Worm (Caenorhabditis elegans) whole organism, mixed stage, embryonic: ENCODE data around the gene B0252.1.

Experiments used
- ces-1 ChIP-seq: fragments of 150-350 bp; optimal IDR thresholded peaks from 2 replicates; lab custom pipeline; 2014; ENCODE audit warnings: missing biosample characterization, missing genetic modification reagents, missing genetic modification characterization
- ztf-11 ChIP-seq: fragments of 150-350 bp; optimal IDR thresholded peaks from 2 replicates; lab custom pipeline; 2014; ENCODE audit warnings: missing biosample characterization, missing genetic modification characterization

ce11 chrII:6889580-6889922 lies 29.9 kb upstream of the B0252.1 start:
- no peak for TF ChIP-seq ces-1 (GFP tag; lab: Kevin White, UChicago)
- TF ChIP-seq ztf-11 (tag; lab: Kevin White, UChicago): no peak
